Fruit fly (Drosophila melanogaster) S2 (cell line): ENCODE results near the gene ogre.

ENCODE experiments used
- CG8478 ChIP-seq: fragments of >200 bp; optimal IDR thresholded peaks from 2 replicates; lab custom pipeline; 2018
- CTCF ChIP-seq, 2 experiments: fragments of >200 bp; optimal IDR thresholded peaks; 2 replicates each; lab custom pipeline; 2018

The ogre gene

DNA sequence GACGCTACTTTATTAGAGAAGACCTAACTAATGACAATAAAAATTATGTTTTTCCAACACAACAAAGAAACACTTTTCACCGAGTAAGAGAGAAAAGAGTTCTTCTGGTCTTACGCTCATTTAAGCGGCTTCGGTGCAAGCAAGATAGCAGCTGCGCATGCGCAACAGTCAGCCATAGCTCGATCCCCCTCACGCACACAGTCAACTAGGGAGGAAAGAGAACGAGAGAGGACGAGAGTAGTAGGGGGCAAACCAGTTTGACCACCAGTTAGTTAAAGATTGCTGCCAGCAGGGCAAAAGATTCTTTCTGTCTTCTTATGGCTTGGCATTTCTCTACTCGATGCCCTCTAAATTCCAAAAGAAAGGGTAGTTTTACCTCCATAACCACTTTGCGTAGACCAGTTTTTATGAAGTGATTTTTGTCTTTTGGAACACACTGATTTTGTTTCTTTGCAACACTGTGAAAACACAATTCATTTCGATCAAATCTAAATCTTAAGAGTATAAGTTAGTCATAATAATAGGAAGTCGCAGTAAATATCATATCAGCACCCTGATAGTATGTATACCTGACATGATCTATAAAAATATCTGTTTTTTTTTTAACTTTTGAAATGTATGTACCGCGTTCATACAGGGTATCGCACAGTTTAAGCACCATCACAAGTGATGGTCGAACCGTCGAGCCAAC, 9.5 kb upstream of the ogre start:
- TF ChIP-seq CG8478 (lab: Kevin White, UChicago) (no peak), CTCF (optimal IDR thresholded peaks at IDR 0.05; lab: Kevin White, UChicago) (no peak)

DNA sequence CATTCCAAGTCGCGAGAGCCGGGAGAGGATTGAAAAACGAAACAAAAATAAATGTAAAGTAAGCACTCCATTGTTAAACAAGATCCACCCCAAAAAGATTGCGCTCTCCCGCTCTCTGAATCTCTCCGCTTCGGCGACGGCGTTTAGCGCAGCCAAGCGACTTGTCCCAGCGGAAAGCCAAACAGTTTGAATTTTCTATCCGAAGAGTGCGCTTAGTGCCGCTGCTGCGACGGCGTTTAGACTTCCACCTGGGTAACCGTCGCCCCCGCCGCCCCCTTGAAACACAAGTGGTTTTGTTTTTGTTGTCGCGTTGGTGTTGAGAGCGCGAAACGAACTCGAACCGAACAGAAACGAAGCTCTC, 7.4 kb upstream of the ogre start, which contains the start of gene Inx2:
TSS of gene Inx2 (plus strand) at position 181 of the 361 bp plus-strand sequence.
- TF ChIP-seq CTCF (optimal IDR thresholded peaks at IDR 0.05; lab: Kevin White, UChicago) = no peak
- TF ChIP-seq CG8478 (lab: Kevin White, UChicago) = no peak

DNA sequence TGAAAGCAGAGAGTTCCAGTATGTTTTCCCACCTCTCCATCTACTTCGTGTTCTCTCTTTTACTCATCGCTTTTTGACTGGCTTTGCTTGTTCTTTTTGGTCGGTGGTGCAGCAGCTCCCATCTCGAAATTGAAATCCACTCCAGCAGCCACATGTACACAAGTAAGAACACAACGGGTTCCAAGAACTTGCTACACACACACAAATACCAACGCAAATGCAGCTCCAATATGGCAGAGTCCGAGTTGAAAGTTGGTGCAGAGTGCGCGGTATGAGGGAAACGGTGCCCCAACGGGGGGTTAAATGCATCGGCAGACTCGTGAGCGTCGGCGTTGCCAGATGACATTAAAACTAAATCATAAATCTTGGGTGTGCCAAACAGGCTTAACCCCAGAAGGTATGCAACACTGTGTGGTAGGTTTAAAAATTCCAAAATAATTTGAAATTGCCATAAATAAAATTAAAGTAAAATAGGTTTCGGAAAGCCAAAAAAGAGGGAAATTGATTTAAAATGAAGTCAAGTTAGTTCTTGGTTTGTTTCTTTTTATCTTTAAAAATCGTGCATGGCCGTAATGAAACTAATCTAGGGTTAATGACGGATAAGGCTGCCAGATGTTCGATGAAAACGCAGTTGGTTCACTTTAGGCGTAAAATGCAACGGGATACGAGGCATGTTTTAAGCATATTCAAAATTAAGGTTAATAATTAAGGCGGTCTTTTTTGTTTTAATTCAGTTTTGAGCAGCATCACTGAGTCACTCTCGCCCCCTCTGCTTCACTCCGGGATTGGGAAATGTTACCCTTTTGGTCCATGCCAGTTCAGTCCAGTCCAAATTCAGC, 6.8 kb upstream of the ogre start:
- TF ChIP-seq CTCF (optimal IDR thresholded peaks at IDR 0.05; lab: Kevin White, UChicago) (no peak), CG8478 (lab: Kevin White, UChicago) (no peak)

DNA sequence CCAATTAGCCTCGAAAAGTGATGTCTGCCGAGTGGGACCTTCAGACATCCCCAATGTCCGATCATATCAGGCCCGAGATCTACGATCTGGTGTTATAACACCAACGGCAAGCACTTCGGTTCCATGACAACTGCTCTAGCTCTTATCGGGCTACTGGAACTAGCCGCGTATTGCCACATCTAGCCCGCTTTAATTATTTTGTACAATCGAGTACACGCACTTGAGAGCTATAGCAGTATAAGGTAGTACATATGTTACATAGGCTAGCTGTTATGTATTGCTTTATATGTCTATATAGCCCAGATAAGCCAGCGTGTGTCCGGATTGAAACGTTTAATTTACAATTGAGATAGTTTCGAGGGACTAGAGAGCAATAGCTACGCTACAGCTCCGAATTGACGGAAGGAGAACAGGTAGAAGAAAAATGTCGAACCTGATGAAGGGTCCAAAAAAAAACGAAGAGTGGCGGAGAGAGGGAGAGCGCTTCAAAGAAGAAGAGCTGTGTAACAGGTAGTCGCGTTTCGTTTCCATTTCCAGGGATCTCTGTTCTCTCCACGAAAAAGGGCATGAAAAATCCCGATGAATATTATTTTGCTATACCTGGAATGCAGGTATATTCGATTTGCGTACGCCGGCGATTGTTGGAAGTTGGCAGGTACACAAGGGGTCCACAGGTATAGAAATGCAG, 6.0 kb upstream of the ogre start:
- TF ChIP-seq CTCF (optimal IDR thresholded peaks at IDR 0.05; lab: Kevin White, UChicago) (no peak), CG8478 (lab: Kevin White, UChicago) (no peak)

DNA sequence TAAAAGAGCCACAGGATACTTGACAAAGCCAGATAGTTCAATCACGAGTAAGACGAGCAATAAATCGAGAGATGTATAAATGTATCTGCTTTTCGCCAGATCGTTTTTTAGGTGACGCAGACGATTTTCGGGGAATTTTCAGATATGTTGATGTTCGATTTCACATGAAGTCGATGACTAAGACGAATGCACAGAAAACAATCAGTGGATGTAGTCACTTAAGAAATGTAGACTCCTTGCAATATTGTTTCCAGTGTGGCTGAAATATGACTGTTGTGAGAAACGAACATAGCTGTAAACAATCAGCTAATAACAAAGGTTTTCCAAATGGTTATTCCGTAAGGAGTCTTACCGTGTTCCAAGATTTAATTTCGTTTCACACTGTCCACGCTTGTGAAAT, 5.0 kb upstream of the ogre start:
- TF ChIP-seq CG8478 (lab: Kevin White, UChicago) = no peak
- no peak for TF ChIP-seq CTCF (optimal IDR thresholded peaks at IDR 0.05; lab: Kevin White, UChicago)

DNA sequence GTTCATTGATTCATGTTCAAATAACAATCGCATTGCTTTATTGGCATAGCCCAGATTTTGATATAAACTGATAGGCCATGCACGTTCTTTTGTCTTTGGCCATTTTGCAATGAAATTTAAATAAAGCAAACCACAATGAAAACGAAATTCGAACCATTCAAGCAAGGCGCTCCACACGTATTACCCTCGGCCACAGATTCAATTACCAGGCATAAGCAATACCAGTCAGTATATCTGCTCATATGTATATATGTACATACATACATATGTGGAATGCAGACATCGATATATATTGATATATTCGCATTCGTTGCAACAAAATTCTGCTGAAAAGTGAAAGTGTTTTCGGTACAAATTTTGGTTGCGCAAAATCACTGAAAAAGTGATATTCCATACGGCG, 4.1 kb upstream of the ogre start:
- no peak for TF ChIP-seq CTCF (optimal IDR thresholded peaks at IDR 0.05; lab: Kevin White, UChicago)
- TF ChIP-seq CG8478 (lab: Kevin White, UChicago) = no peak

DNA sequence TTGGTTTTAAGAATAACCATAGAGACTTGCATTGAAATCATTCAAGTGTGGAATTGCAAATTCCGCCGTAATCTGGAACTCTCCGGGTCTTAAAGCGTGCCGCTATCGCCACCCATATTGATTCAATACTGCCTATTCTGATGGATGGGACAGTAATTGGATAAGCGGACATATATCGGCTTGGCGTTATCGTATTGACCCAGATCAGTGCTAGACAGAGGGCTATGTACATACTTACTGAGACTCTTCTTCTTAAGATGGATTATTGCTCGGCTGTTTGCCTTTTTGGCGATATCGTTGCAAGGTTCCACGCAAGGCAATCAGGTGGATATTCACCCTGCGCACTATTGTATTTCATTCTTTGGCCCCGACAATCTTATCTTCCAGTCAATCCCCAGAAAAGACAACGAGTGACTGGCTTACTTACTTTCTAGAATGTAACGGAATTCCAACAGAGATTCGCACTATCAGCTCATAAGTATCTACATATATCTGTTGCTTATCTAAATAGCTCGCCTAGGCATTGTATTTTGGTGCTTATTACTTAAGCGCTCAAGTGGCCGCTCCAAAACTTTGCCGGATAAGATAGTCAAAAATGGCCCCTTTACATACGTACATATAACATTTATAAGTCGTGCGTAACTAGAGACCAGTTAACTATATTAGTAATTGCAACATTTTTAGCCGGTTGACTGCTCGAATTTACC, 3.5 kb upstream of the ogre start:
- no peak for TF ChIP-seq CTCF (optimal IDR thresholded peaks at IDR 0.05; lab: Kevin White, UChicago)
- no peak for TF ChIP-seq CG8478 (lab: Kevin White, UChicago)

DNA sequence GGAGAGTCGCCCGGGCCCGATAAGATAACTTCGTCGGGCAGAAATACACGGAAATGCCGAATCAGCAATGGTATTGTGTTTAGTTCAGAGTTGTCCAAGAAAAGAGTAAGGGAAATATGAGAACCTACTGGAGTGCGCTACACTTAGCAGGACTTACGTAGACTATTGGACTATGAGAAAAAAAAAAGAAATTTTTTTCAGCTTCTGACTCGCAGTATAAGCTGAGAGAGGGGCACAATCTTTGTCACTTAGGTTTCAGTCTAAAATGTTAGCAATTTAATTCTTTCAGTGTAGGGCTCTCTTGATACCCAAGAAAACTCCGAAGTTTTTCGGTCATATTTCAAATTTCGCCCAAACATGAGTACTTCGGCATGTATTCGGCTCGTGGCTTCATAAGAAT, 2.6 kb upstream of the ogre start:
- no peak for TF ChIP-seq CG8478 (lab: Kevin White, UChicago)
- TF ChIP-seq CTCF (optimal IDR thresholded peaks at IDR 0.05; lab: Kevin White, UChicago) = no peak

DNA sequence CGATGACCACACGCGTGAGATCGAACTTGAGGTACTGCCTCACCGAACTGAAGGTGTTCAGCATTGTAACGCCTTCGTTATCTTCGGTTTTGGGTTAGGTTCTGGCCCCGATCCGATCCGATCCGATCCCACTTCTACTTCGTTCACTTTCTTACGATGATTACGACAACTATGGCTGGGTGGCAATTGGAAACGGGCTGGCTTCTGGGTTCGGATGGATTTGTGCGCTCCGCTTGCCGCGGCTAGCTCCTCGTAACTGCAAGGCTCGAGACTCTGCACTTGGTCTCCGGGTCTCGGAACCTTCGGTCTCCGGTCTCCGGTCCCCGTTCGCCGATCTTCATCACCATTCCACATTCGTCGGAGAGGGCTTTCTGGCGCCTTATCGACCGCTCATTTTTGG, 2.2 kb upstream of the ogre start, which contains the start of gene Inx7:
TSS of gene Inx7 (minus strand) at position 263 of the 400 bp plus-strand sequence.
- TF ChIP-seq CG8478 (lab: Kevin White, UChicago) (no peak), CTCF (optimal IDR thresholded peaks at IDR 0.05; lab: Kevin White, UChicago) (no peak)

DNA sequence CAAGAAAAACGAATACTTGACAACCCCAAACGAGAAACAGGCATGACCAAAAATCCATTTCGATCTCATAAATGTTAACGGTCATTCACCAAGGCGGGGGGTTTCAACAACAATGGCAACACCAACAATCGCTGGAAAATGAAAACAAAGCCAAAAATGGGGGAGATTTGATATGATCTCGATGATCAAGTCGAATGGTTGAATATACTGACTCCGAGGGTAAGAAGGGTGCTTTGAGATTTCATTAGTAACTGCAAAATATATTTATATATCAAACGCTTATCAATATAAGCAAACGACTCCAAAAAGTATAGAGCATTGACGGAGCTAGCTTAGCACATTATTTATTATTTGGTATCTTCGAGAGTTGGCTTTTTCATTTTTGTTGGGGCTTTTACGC, 1.0 kb downstream of the ogre start:
- TF ChIP-seq CG8478 (lab: Kevin White, UChicago) (no peak), CTCF (optimal IDR thresholded peaks at IDR 0.05; lab: Kevin White, UChicago) (no peak)

DNA sequence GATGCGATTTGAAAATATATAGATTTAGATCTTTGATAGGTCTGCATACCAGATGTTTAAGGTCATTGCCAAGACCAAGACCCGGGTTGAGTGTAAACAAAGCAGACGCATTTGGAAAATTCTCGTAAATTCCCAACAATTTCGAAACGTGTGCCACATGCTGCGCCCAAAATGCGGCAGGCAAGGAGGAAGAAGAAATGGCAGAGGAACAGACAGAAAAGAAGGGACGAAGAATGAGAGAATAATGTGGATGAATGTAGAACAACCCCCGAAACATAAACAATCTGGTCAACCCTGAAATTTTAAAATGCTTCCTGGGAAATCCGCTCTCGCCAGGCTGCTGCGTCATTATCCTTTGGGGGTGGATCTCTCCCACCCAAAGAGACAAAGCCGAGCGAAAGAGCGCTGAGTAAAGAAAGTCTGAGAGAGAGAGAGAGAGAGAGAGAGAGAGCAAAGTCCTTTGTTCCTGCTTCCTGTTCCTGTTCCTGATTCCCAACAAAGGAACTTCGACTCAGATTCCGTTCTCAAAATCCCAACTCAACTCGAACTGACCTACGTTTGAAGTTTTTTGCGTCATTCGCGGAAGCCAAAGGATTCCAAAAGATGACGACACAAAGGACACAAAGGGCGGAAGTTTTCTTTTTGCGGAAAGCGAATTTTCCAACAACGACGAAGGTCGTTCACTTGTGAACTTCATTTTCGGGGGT, 2.3 kb downstream of the ogre start:
- no peak for TF ChIP-seq CG8478 (lab: Kevin White, UChicago)
- no peak for TF ChIP-seq CTCF (optimal IDR thresholded peaks at IDR 0.05; lab: Kevin White, UChicago)

DNA sequence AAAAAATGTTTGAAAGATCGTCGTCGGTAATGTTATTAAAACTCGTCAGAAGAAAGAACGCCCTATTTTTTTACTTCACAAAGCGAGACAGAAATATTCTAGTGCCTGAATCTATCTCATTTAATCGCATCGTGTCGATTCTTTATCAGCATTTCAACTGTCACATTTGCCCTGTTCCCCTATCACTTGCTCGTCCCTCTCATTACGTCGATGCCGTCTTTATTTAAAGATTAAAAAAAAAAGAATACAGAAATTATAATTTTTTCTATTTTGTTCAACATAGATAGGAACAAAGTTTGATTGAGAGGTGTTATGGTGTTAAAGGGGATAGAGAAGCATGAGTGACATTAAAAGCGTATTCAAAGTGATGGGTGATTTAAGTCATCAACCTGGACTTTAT, 3.0 kb downstream of the ogre start:
- TF ChIP-seq CTCF (optimal IDR thresholded peaks at IDR 0.05; lab: Kevin White, UChicago) = no peak

DNA sequence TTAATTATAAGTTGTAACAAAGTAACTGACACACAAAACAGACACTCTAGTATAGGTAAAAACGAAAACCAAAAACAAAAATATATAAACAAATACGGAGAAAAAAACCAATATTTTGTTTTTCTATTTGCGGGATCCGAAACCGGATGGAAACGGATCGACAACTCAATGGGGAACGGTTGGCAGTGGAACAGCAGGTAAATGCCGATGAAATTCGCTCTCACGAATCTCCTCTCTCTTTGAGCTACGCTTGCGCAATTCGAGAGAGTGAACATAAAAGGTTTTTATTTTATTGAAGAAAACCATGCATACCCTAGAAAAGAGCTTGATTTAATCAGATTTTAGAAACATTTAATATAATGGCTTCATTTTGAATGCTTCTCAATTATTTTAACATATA, 4.0 kb downstream of the ogre start:
- no peak for TF ChIP-seq CG8478 (lab: Kevin White, UChicago)
